Worm (Caenorhabditis elegans): ENCODE measurements around the gene C05D12.4.

The C05D12.4 gene

ce11 chrII:11443862-11444261 is 12.2 kb downstream of the C05D12.4 start, which contains the start of gene adbp-1:
TSS of gene adbp-1 (plus strand) at chrII:11444162.
- TF ChIP-seq daf-16 (GFP tag; optimal IDR thresholded peaks at IDR 0.05) (no peak), daf-16 (tag; optimal IDR thresholded peaks at IDR 0.05) (peak; percentile 5), F37D6.2 (tag; optimal IDR thresholded peaks at IDR 0.05) (no peak)

- TF ChIP-seq ceh-20 (GFP tag; IDR thresholded peaks at IDR 0.05): no peak
- no peak for TF ChIP-seq cey-2 (tag; optimal IDR thresholded peaks at IDR 0.05; ENCODE audit: borderline replicate concordance, insufficient read depth)
- TF ChIP-seq ama-1 (optimal IDR thresholded peaks at IDR 0.05): no peak
Measured at ce11 chrII:11444973-11445372, 13.3 kb downstream of the C05D12.4 start, which contains the start of gene W02B12.13. TSS of gene W02B12.13 (plus strand) at chrII:11445273.

ce11 chrII:11448753-11449152 is 17.1 kb downstream of the C05D12.4 start, which contains the start of gene W02B12.1:
TSS of gene W02B12.1 (plus strand) at chrII:11449021.
- TF ChIP-seq aha-1 (tag) (peak; percentile 70), mxl-3 (GFP tag; optimal IDR thresholded peaks at IDR 0.05) (peak; percentile 6), nhr-28 (tag; optimal IDR thresholded peaks at IDR 0.05) (peak; percentile 38), dmd-6 (GFP tag; IDR thresholded peaks at IDR 0.05) (peak; percentile 30; the same call in 1 of the 2 replicates), nhr-41 (GFP tag; IDR thresholded peaks at IDR 0.05) (no peak), dve-1 (tag; optimal IDR thresholded peaks at IDR 0.05; ENCODE audit: insufficient read depth) (peak; percentile 41), sdz-12 (GFP tag; optimal IDR thresholded peaks at IDR 0.05) (no peak), pqm-1 (tag; optimal IDR thresholded peaks at IDR 0.05) (peak; percentile 78), hlh-11 (tag; optimal IDR thresholded peaks at IDR 0.05) (peak; percentile 40)

ce11 chrII:11450882-11451281 is 19.2 kb downstream of the C05D12.4 start:
- no peak for TF ChIP-seq lin-39 (tag; optimal IDR thresholded peaks at IDR 0.05)
- peak in 1 of 2 experiments; percentile 94 for TF ChIP-seq unc-62 (GFP tag; optimal IDR thresholded peaks at IDR 0.05 in 1 of 2)
- no peak for TF ChIP-seq unc-62 (tag; optimal IDR thresholded peaks at IDR 0.05)
- TF ChIP-seq aha-1 (tag): peak; percentile 4

ce11 chrII:11451738-11452137 is 20.1 kb downstream of the C05D12.4 start:
- peak; percentile 74 for TF ChIP-seq set-16 (GFP tag; IDR thresholded peaks at IDR 0.05)
- no peak for TF ChIP-seq hif-1 (tag; optimal IDR thresholded peaks at IDR 0.05)
- 0 out of 2 replicates have a peak, but pooled peaks have one; percentile 43 for TF ChIP-seq egl-43 (GFP tag; IDR thresholded peaks at IDR 0.05)
- TF ChIP-seq F10B5.3 (tag; optimal IDR thresholded peaks at IDR 0.05): no peak
- no peak for TF ChIP-seq T26A8.4 (GFP tag; IDR thresholded peaks at IDR 0.05)
- TF ChIP-seq dmd-9 (GFP tag; IDR thresholded peaks at IDR 0.05): no peak

ce11 chrII:11452498-11453005 is 20.9 kb downstream of the C05D12.4 start, which contains the start of gene rsp-2:
TSS of gene rsp-2 (minus strand) at chrII:11452955.
- TF ChIP-seq egl-43 (GFP tag; IDR thresholded peaks at IDR 0.05): 0 out of 2 replicates have a peak, but pooled peaks have one; percentile 5
- peak; percentile 93 for TF ChIP-seq aha-1 (tag)
- peak in 1 of 2 experiments; percentile 28 for TF ChIP-seq unc-62 (GFP tag; optimal IDR thresholded peaks at IDR 0.05 in 1 of 2)
- no peak for TF ChIP-seq unc-62 (tag; optimal IDR thresholded peaks at IDR 0.05)
- no peak for TF ChIP-seq hlh-11 (tag; optimal IDR thresholded peaks at IDR 0.05)

ce11 chrII:11453025-11453424 is 21.3 kb downstream of the C05D12.4 start, which contains the start of gene rsp-1:
TSS of gene rsp-1 (plus strand) at chrII:11453362.
- TF ChIP-seq nhr-76 (tag; optimal IDR thresholded peaks at IDR 0.05) (no peak), daf-16 (GFP tag; optimal IDR thresholded peaks at IDR 0.05) (peak; percentile 15 to 28), daf-16 (tag; optimal IDR thresholded peaks at IDR 0.05) (peak; percentile 65), lin-1 (GFP tag; IDR thresholded peaks at IDR 0.05) (peak; percentile 80), pqm-1 (tag; optimal IDR thresholded peaks at IDR 0.05) (peak; percentile 41), lin-38 (GFP tag; IDR thresholded peaks at IDR 0.05) (peak; percentile 89), mes-2 (tag; optimal IDR thresholded peaks at IDR 0.05; ENCODE audit: poor library complexity, severe bottlenecking) (peak; percentile 95), F26F4.8 (GFP tag; conservative IDR thresholded peaks at IDR 0.05) (no peak), zfp-2 (tag; optimal IDR thresholded peaks at IDR 0.05) (peak; percentile 54), Y5F2A.4 (GFP tag; optimal IDR thresholded peaks at IDR 0.05) (no peak), fkh-10 (GFP tag; optimal IDR thresholded peaks at IDR 0.05) (peak; percentile 60), ceh-28 (tag; optimal IDR thresholded peaks at IDR 0.05) (peak; percentile 48), mep-1 (tag; optimal IDR thresholded peaks at IDR 0.05) (peak; percentile 95), nhr-10 (tag; optimal IDR thresholded peaks at IDR 0.05) (no peak), attf-4 (tag; optimal IDR thresholded peaks at IDR 0.05) (no peak), jun-1 (tag; optimal IDR thresholded peaks at IDR 0.05) (peak; percentile 72), nhr-48 (tag; optimal IDR thresholded peaks at IDR 0.05) (peak; percentile 82), zfp-3 (GFP tag; conservative IDR thresholded peaks at IDR 0.05) (peak; percentile 79; the same call in 1 of the 2 replicates), dmd-6 (GFP tag; IDR thresholded peaks at IDR 0.05) (peak; percentile 87)

Data from whole organism, L4 larva.